Fruit fly (Drosophila melanogaster) whole organism, embryonic: Measurements from ENCODE around the gene Tasp1.

ENCODE experiments used
- Adf1 ChIP-seq: fragments of 200-800 bp; sonication (Bioruptor generic); IDR thresholded peaks from 2 replicates; pipeline ENCODE4 v1.3.6; 2022; ENCODE audit warnings: missing biosample characterization, missing genetic modification characterization
- Bgb ChIP-seq: fragments of 200-800 bp; sonication (Bioruptor generic); IDR thresholded peaks from 2 replicates; pipeline ENCODE4 v1.3.6; 2022; ENCODE audit warnings: missing biosample characterization, missing genetic modification characterization; ENCODE audit not compliant: partially characterized antibody
- Bteb2 ChIP-seq: fragments of 200-800 bp; sonication (Bioruptor generic); optimal IDR thresholded peaks from 2 replicates; lab custom pipeline; 2016; ENCODE audit warnings: missing biosample characterization, missing genetic modification characterization
- CG10654 ChIP-seq: fragments of 200-800 bp; sonication (Bioruptor generic); optimal IDR thresholded peaks from 2 replicates; lab custom pipeline; 2016; ENCODE audit warnings: missing biosample characterization, missing genetic modification characterization
- CG12104 ChIP-seq: fragments of 200-800 bp; sonication (Bioruptor generic); optimal IDR thresholded peaks from 3 replicates; lab custom pipeline; 2016; ENCODE audit warnings: missing biosample characterization, missing genetic modification characterization
- CG13775 ChIP-seq: fragments of 200-800 bp; sonication (Bioruptor generic); optimal IDR thresholded peaks from 3 replicates; lab custom pipeline; 2017; ENCODE audit warnings: missing biosample characterization, mild to moderate bottlenecking, missing genetic modification characterization
- CG17385 ChIP-seq: fragments of 200-800 bp; sonication (Bioruptor generic); optimal IDR thresholded peaks from 3 replicates; lab custom pipeline; 2018; ENCODE audit warnings: missing biosample characterization, mild to moderate bottlenecking, missing genetic modification characterization
- CG1832 ChIP-seq: fragments of 200-800 bp; sonication (Bioruptor generic); optimal IDR thresholded peaks from 2 replicates; lab custom pipeline; 2017; ENCODE audit warnings: missing biosample characterization, mild to moderate bottlenecking, missing genetic modification characterization, inconsistent platforms
- CG18599 ChIP-seq: fragments of 200-800 bp; sonication (Bioruptor generic); optimal IDR thresholded peaks from 3 replicates; lab custom pipeline; 2017; ENCODE audit warnings: missing biosample characterization, missing genetic modification characterization, mild to moderate bottlenecking, moderate library complexity, missing genetic modification reagents
- CG30431 ChIP-seq: fragments of 200-800 bp; sonication (Bioruptor generic); optimal IDR thresholded peaks from 2 replicates; lab custom pipeline; 2017; ENCODE audit warnings: missing biosample characterization, missing genetic modification characterization
- CG31224 ChIP-seq: fragments of 200-800 bp; sonication (Bioruptor generic); IDR thresholded peaks from 2 replicates; pipeline ENCODE4 v1.3.6; 2022; ENCODE audit warnings: missing biosample characterization, missing genetic modification characterization
- CG34376 ChIP-seq: fragments of 200-800 bp; sonication (Bioruptor generic); optimal IDR thresholded peaks from 2 replicates; lab custom pipeline; 2018; ENCODE audit warnings: missing biosample characterization, mild to moderate bottlenecking, missing genetic modification characterization
- CG8478 ChIP-seq: fragments of >200 bp; optimal IDR thresholded peaks from 2 replicates; lab custom pipeline; 2018
- CG9609 ChIP-seq: fragments of 200-800 bp; sonication (Bioruptor generic); optimal IDR thresholded peaks from 3 replicates; lab custom pipeline; 2016; ENCODE audit warnings: missing biosample characterization, missing genetic modification characterization
- CTCF ChIP-seq: fragments of 200-800 bp; sonication (Bioruptor generic); optimal IDR thresholded peaks from 2 replicates; lab custom pipeline; 2017; ENCODE audit warnings: missing biosample characterization, mild to moderate bottlenecking, missing genetic modification characterization, moderate library complexity
- Dad ChIP-seq: fragments of 200-800 bp; sonication (Bioruptor generic); optimal IDR thresholded peaks from 3 replicates; lab custom pipeline; 2016; ENCODE audit warnings: missing biosample characterization, missing genetic modification characterization
- Dfd ChIP-seq, 2 experiments: fragments of >200 bp; optimal IDR thresholded peaks; 2 replicates each; lab custom pipeline; 2017; ENCODE audit warnings: missing biosample characterization in 2 of 2, missing genetic modification characterization in 2 of 2
- Drgx ChIP-seq: fragments of 200-800 bp; sonication (Bioruptor generic); IDR thresholded peaks from 2 replicates; pipeline ENCODE4 v1.3.6; 2022; ENCODE audit warnings: missing biosample characterization, missing genetic modification characterization
- Gsc ChIP-seq: fragments of 200-800 bp; sonication (Bioruptor generic); IDR thresholded peaks from 2 replicates; pipeline ENCODE4 v1.3.6; 2022; ENCODE audit warnings: missing biosample characterization, missing genetic modification characterization
- Hr39 ChIP-seq: fragments of >200 bp; optimal IDR thresholded peaks from 2 replicates; lab custom pipeline; 2017
- Max ChIP-seq: fragments of 200-800 bp; sonication (Bioruptor generic); optimal IDR thresholded peaks from 2 replicates; lab custom pipeline; 2016; ENCODE audit warnings: missing biosample characterization, mild to moderate bottlenecking, missing genetic modification characterization
- Med ChIP-seq: fragments of 200-800 bp; sonication (Bioruptor generic); peaks from one replicate; lab custom pipeline; 2016; ENCODE audit warnings: missing biosample characterization, missing genetic modification characterization, mild to moderate bottlenecking, inconsistent platforms, moderate library complexity
- Optix ChIP-seq: fragments of 200-800 bp; sonication (Bioruptor generic); IDR thresholded peaks from 3 replicates; pipeline ENCODE4 v1.3.6; 2022; ENCODE audit warnings: missing biosample characterization, missing genetic modification characterization
- Rfx ChIP-seq: fragments of 200-800 bp; sonication (Bioruptor generic); IDR thresholded peaks from 2 replicates; pipeline ENCODE4 v1.3.6; 2022; ENCODE audit warnings: missing biosample characterization, missing genetic modification characterization
- Sox102F ChIP-seq: fragments of 200-800 bp; sonication (Bioruptor generic); optimal IDR thresholded peaks from 2 replicates; lab custom pipeline; 2018; ENCODE audit warnings: missing biosample characterization, mild to moderate bottlenecking, missing genetic modification characterization, moderate library complexity
- Stat92E ChIP-seq, 3 experiments: fragments of >200 bp in 2 of 3; fragments of 200-800 bp in 1 of 3; sonication (Bioruptor generic) in 1 of 3; optimal IDR thresholded peaks; 2 replicates each; lab custom pipeline; 2017 to 2019; ENCODE audit warnings: missing biosample characterization in 3 of 3, missing genetic modification characterization in 3 of 3, mild to moderate bottlenecking in 1 of 3, moderate library complexity in 1 of 3
- Trl ChIP-seq, 3 experiments: fragments of >200 bp in 2 of 3; fragments of 200-800 bp in 1 of 3; sonication (Bioruptor generic) in 1 of 3; optimal IDR thresholded peaks; 2 replicates in 1 of 3; 3 replicates in 2 of 3; lab custom pipeline; 2016 to 2017; ENCODE audit warnings: missing biosample characterization in 1 of 3, missing genetic modification characterization in 1 of 3
- YL-1 ChIP-seq: fragments of 200-800 bp; sonication (Bioruptor generic); optimal IDR thresholded peaks from 3 replicates; lab custom pipeline; 2017; ENCODE audit warnings: missing biosample characterization, mild to moderate bottlenecking, missing genetic modification characterization
- abd-A ChIP-seq: fragments of 200-800 bp; sonication (Bioruptor generic); optimal IDR thresholded peaks from 3 replicates; lab custom pipeline; 2019; ENCODE audit warnings: missing biosample characterization, mild to moderate bottlenecking, missing genetic modification characterization, moderate library complexity
- bbx ChIP-seq: fragments of 200-800 bp; sonication (Bioruptor generic); IDR thresholded peaks from 2 replicates; pipeline ENCODE4 v1.3.6; 2022; ENCODE audit warnings: missing biosample characterization, missing genetic modification characterization; ENCODE audit not compliant: partially characterized antibody
- cg ChIP-seq: fragments of 200-800 bp; sonication (Bioruptor generic); optimal IDR thresholded peaks from 3 replicates; lab custom pipeline; 2019; ENCODE audit warnings: missing biosample characterization, mild to moderate bottlenecking, missing genetic modification characterization, moderate library complexity
- ci ChIP-seq: fragments of 200-800 bp; sonication (Bioruptor generic); IDR thresholded peaks from 3 replicates; pipeline ENCODE4 v1.3.6; 2022; ENCODE audit warnings: missing biosample characterization, missing genetic modification characterization
- eve ChIP-seq, 2 experiments: fragments of >200 bp; optimal IDR thresholded peaks; 2 replicates each; lab custom pipeline; 2017; ENCODE audit warnings: missing biosample characterization in 2 of 2, missing genetic modification characterization in 2 of 2
- ewg ChIP-seq: fragments of 200-800 bp; sonication (Bioruptor generic); optimal IDR thresholded peaks from 3 replicates; lab custom pipeline; 2017; ENCODE audit warnings: mild to moderate bottlenecking, missing biosample characterization, missing genetic modification reagents, missing genetic modification characterization
- kni ChIP-seq: fragments of 200-800 bp; sonication (Bioruptor generic); optimal IDR thresholded peaks from 3 replicates; lab custom pipeline; 2017; ENCODE audit warnings: mild to moderate bottlenecking, missing biosample characterization, missing genetic modification reagents, missing genetic modification characterization
- lab ChIP-seq: fragments of 200-800 bp; sonication (Bioruptor generic); optimal IDR thresholded peaks from 3 replicates; lab custom pipeline; 2017; ENCODE audit warnings: missing biosample characterization, missing genetic modification characterization, mild to moderate bottlenecking, moderate library complexity, missing genetic modification reagents
- lmd ChIP-seq: fragments of 200-800 bp; sonication (Bioruptor generic); IDR thresholded peaks from 2 replicates; pipeline ENCODE4 v1.3.6; 2022; ENCODE audit warnings: missing biosample characterization, missing genetic modification characterization
- lola ChIP-seq, 3 experiments: fragments of >200 bp in 2 of 3; fragments of 200-800 bp in 1 of 3; sonication (Bioruptor generic) in 1 of 3; optimal IDR thresholded peaks; 2 replicates each; lab custom pipeline; 2017 to 2019; ENCODE audit warnings: missing biosample characterization in 3 of 3, missing genetic modification characterization in 3 of 3, mild to moderate bottlenecking in 1 of 3, moderate library complexity in 1 of 3
- nerfin-1 ChIP-seq: fragments of 200-800 bp; sonication (Bioruptor generic); optimal IDR thresholded peaks from 3 replicates; lab custom pipeline; 2019; ENCODE audit warnings: missing biosample characterization, mild to moderate bottlenecking, missing genetic modification characterization, moderate library complexity
- nmo ChIP-seq: fragments of 200-800 bp; sonication (Bioruptor generic); optimal IDR thresholded peaks from 2 replicates; lab custom pipeline; 2018; ENCODE audit warnings: missing biosample characterization, mild to moderate bottlenecking, missing genetic modification characterization, moderate library complexity
- pan ChIP-seq, 4 experiments: fragments of >200 bp in 3 of 4; fragments of 200-800 bp in 1 of 4; sonication (Bioruptor generic) in 1 of 4; optimal IDR thresholded peaks in 3 of 4; IDR thresholded peaks in 1 of 4; 2 replicates each; pipeline versions ENCODE4 v1.3.6 to Lab custom; 2017 to 2022; ENCODE audit warnings: missing biosample characterization in 2 of 4, missing genetic modification characterization in 2 of 4, mixed read lengths in 1 of 4
- pros ChIP-seq: fragments of 200-800 bp; sonication (Bioruptor generic); optimal IDR thresholded peaks from 3 replicates; lab custom pipeline; 2019; ENCODE audit warnings: missing biosample characterization, mild to moderate bottlenecking, missing genetic modification characterization, moderate library complexity
- psq ChIP-seq: fragments of 200-800 bp; sonication (Bioruptor generic); optimal IDR thresholded peaks from 2 replicates; lab custom pipeline; 2017; ENCODE audit warnings: missing biosample characterization, missing genetic modification characterization
- scrt ChIP-seq: fragments of 200-800 bp; sonication (Bioruptor generic); optimal IDR thresholded peaks from 2 replicates; lab custom pipeline; 2018; ENCODE audit warnings: missing biosample characterization, mild to moderate bottlenecking, missing genetic modification characterization, moderate library complexity
- sima ChIP-seq: fragments of 200-800 bp; sonication (Bioruptor generic); optimal IDR thresholded peaks from 2 replicates; lab custom pipeline; 2016; ENCODE audit warnings: missing biosample characterization, missing genetic modification characterization
- wor ChIP-seq: fragments of 200-800 bp; sonication (Bioruptor generic); IDR thresholded peaks from 2 replicates; pipeline ENCODE4 v1.3.6; 2022; ENCODE audit warnings: missing biosample characterization, missing genetic modification characterization
- yki ChIP-seq: fragments of >200 bp; optimal IDR thresholded peaks from 3 replicates; lab custom pipeline; 2018
- zf30C ChIP-seq: fragments of 200-800 bp; sonication (Bioruptor generic); optimal IDR thresholded peaks from 3 replicates; lab custom pipeline; 2018; ENCODE audit warnings: missing biosample characterization, mild to moderate bottlenecking, missing genetic modification characterization

Gene Tasp1

DNA sequence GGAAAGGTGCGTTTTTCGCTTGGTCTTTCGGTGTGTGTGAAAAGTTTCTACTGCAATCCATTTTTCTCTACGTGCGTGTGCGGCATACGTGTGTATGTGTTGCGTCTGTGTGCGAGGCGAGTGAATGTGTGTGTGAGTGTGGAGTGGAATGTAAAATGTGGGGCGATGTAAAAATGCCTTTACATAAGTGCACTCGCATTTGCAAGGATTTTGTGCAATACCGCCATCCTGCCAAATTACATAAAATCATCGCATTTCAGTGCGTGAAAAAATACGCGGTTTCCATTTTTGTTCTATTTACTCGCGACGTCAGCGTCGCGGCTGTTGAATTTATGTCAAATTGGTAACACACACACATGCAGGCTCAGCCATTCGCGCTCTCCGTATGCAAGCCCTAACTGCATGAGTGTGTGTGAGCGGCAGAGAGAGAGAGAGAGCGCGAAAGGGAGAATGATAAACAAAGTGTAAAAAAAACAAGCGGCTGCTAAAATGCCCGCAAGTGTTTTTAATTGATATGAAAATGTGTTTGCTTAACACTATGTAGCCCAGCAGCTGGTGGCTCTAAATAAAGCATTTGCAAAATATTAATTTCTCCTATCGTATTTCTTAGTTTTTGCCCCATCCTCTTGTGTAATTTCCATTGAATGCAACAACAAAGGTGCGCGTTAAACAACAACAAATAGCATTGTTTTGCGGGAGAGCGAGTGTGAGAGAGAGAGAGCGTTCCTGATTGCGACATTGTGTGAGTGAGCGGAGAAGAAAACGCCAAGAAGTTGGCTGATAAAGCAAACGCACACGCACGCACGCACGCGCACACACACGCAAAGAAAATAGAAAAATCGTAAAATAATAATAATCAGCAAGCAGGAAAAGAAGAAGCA lies 34.9 kb downstream of the Tasp1 start (continued):
- TF ChIP-seq eve (GFP tag; optimal IDR thresholded peaks at IDR 0.05; lab: Kevin White, UChicago) (peak in 1 of 2 experiments; percentile 59), zf30C (peak; percentile 5), lmd (no peak), lab (peak; percentile 49), CTCF (no peak), Bteb2 (GFP tag; lab: Kevin White, UChicago) (no peak), CG13775 (GFP tag; lab: Kevin White, UChicago) (no peak), abd-A (tag; lab: Kevin White, UChicago) (no peak), Dfd (GFP tag; optimal IDR thresholded peaks at IDR 0.05; lab: Kevin White, UChicago) (peak; percentile 4 to 96), bbx (GFP tag; lab: Robert Waterston, UW) (0 out of 2 replicates have a peak, but pooled peaks have one; percentile 10), CG31224 (GFP tag; lab: Robert Waterston, UW) (no peak), CG12104 (GFP tag; lab: Kevin White, UChicago) (peak; percentile 6), Drgx (GFP tag; lab: Robert Waterston, UW) (peak; percentile 22; the same call in 1 of the 2 replicates), Bgb (GFP tag; lab: Robert Waterston, UW) (peak; percentile 17; the same call in 1 of the 2 replicates), ci (GFP tag; lab: Robert Waterston, UW) (peak; percentile 47; the same call in 2 of the 3 replicates), CG8478 (lab: Kevin White, UChicago) (peak; percentile 99), Dad (no peak), Sox102F (GFP tag; lab: Kevin White, UChicago) (peak; percentile 20), Optix (GFP tag; lab: Robert Waterston, UW) (no peak), CG34376 (GFP tag; lab: Kevin White, UChicago) (peak; percentile 12), pan (optimal IDR thresholded peaks at IDR 0.05; lab: Kevin White, UChicago) (no peak), pan (GFP tag; optimal IDR thresholded peaks at IDR 0.05 in 1 of 2, IDR thresholded peaks at IDR 0.05 in 1 of 2) (peak in 1 of 2 experiments; percentile 59), Trl (optimal IDR thresholded peaks at IDR 0.05; lab: Kevin White, UChicago) (peak; percentile 88 to 99), Trl (GFP tag; optimal IDR thresholded peaks at IDR 0.05; lab: Kevin White, UChicago) (peak; percentile 37), CG9609 (no peak), cg (GFP tag; lab: Kevin White, UChicago) (peak; percentile 99), wor (no peak), Rfx (GFP tag; lab: Robert Waterston, UW) (no peak), CG18599 (GFP tag; lab: Kevin White, UChicago) (no peak), CG10654 (no peak), nerfin-1 (peak; percentile 97), Gsc (GFP tag; lab: Robert Waterston, UW) (no peak), Max (GFP tag; lab: Kevin White, UChicago) (peak; percentile 2), Stat92E (GFP tag; optimal IDR thresholded peaks at IDR 0.05; lab: Kevin White, UChicago) (peak in 1 of 3 experiments; percentile 91), Med (GFP tag; lab: Kevin White, UChicago) (peak; percentile 77), ewg (peak; percentile 31), CG1832 (GFP tag; lab: Kevin White, UChicago) (peak; percentile 53), YL-1 (GFP tag; lab: Kevin White, UChicago) (peak; percentile 12), Adf1 (peak; percentile 46; the same call in 1 of the 2 replicates), Hr39 (lab: Kevin White, UChicago) (peak; percentile 95), CG30431 (GFP tag; lab: Kevin White, UChicago) (no peak), nmo (GFP tag; lab: Kevin White, UChicago) (peak; percentile 30), scrt (GFP tag; lab: Kevin White, UChicago) (peak; percentile 2), kni (GFP tag; lab: Kevin White, UChicago) (peak; percentile 87), lola (GFP tag; optimal IDR thresholded peaks at IDR 0.05; lab: Kevin White, UChicago) (peak in 2 of 3 experiments; percentile 71 to 96), CG17385 (peak; percentile 87), yki (lab: Kevin White, UChicago) (peak; percentile 84), psq (GFP tag; lab: Kevin White, UChicago) (peak; percentile 18), pros (GFP tag; lab: Kevin White, UChicago) (peak; percentile 89), sima (GFP tag; lab: Kevin White, UChicago) (no peak)
